Fruit fly (Drosophila melanogaster) whole organism, embryonic: ENCODE results near the gene CG7985.

Experiments
- CG10209 ChIP-seq: fragments of 200-800 bp; sonication (Bioruptor generic); optimal IDR thresholded peaks from 3 replicates; lab custom pipeline; 2017; ENCODE audit warnings: missing biosample characterization, mild to moderate bottlenecking, missing genetic modification characterization, missing genetic modification reagents
- CG10366 ChIP-seq: fragments of 200-800 bp; sonication (Bioruptor generic); IDR thresholded peaks from 2 replicates; pipeline ENCODE4 v1.3.6; 2022; ENCODE audit warnings: missing biosample characterization, missing genetic modification characterization
- CG10979 ChIP-seq: fragments of 200-800 bp; sonication (Bioruptor generic); optimal IDR thresholded peaks from 2 replicates; lab custom pipeline; 2018; ENCODE audit warnings: missing biosample characterization, mild to moderate bottlenecking, missing genetic modification characterization, moderate library complexity
- CG11696 ChIP-seq: fragments of 200-800 bp; sonication (Bioruptor generic); IDR thresholded peaks from 2 replicates; pipeline ENCODE4 v1.3.6; 2022; ENCODE audit warnings: missing biosample characterization, missing genetic modification characterization
- CG12219 ChIP-seq: fragments of 200-800 bp; sonication (Bioruptor generic); optimal IDR thresholded peaks from 3 replicates; lab custom pipeline; 2018; ENCODE audit warnings: missing biosample characterization, mild to moderate bottlenecking, missing genetic modification characterization
- CG12236 ChIP-seq: fragments of 200-800 bp; sonication (Bioruptor generic); optimal IDR thresholded peaks from 2 replicates; lab custom pipeline; 2016; ENCODE audit warnings: missing biosample characterization, missing genetic modification characterization
- CG12769 ChIP-seq: fragments of 200-800 bp; sonication (Bioruptor generic); optimal IDR thresholded peaks from 2 replicates; lab custom pipeline; 2019; ENCODE audit warnings: missing biosample characterization, mild to moderate bottlenecking, missing genetic modification characterization, moderate library complexity
- CG13424 ChIP-seq: fragments of 200-800 bp; sonication (Bioruptor generic); optimal IDR thresholded peaks from 2 replicates; lab custom pipeline; 2019; ENCODE audit warnings: missing biosample characterization, mild to moderate bottlenecking, missing genetic modification characterization, moderate library complexity
- CG14710 ChIP-seq: fragments of 200-800 bp; sonication (Bioruptor generic); optimal IDR thresholded peaks from 3 replicates; lab custom pipeline; 2019; ENCODE audit warnings: missing biosample characterization, mild to moderate bottlenecking, missing genetic modification characterization, moderate library complexity
- CG17568 ChIP-seq: fragments of 200-800 bp; sonication (Bioruptor generic); optimal IDR thresholded peaks from 2 replicates; lab custom pipeline; 2018; ENCODE audit warnings: missing biosample characterization, mild to moderate bottlenecking, missing genetic modification characterization, moderate library complexity
- CG18764 ChIP-seq: fragments of 200-800 bp; sonication (Bioruptor generic); optimal IDR thresholded peaks from 3 replicates; lab custom pipeline; 2016; ENCODE audit warnings: missing biosample characterization, missing genetic modification characterization
- CG2875 ChIP-seq: fragments of 200-800 bp; sonication (Bioruptor generic); optimal IDR thresholded peaks from 2 replicates; lab custom pipeline; 2017; ENCODE audit warnings: missing biosample characterization, mild to moderate bottlenecking, missing genetic modification characterization, missing genetic modification reagents
- CG30020 ChIP-seq: fragments of 200-800 bp; optimal IDR thresholded peaks from 2 replicates; lab custom pipeline; 2019; ENCODE audit warnings: missing biosample characterization, mild to moderate bottlenecking, missing genetic modification characterization, moderate library complexity
- CG31441 ChIP-seq: fragments of 200-800 bp; sonication (Bioruptor generic); IDR thresholded peaks from 2 replicates; pipeline ENCODE4 v1.3.6; 2022; ENCODE audit warnings: missing biosample characterization, missing genetic modification characterization
- CG3847 ChIP-seq: fragments of 200-800 bp; sonication (Bioruptor generic); IDR thresholded peaks from 2 replicates; pipeline ENCODE4 v1.3.6; 2022; ENCODE audit warnings: missing biosample characterization, missing genetic modification characterization
- CG5245 ChIP-seq: fragments of 200-800 bp; sonication (Bioruptor generic); optimal IDR thresholded peaks from 3 replicates; lab custom pipeline; 2016; ENCODE audit warnings: missing biosample characterization, missing genetic modification characterization
- CG5953 ChIP-seq: fragments of 200-800 bp; sonication (Bioruptor generic); IDR thresholded peaks from 2 replicates; pipeline ENCODE4 v1.3.6; 2022; ENCODE audit warnings: missing biosample characterization, missing genetic modification characterization
- CG6813 ChIP-seq: fragments of 200-800 bp; sonication (Bioruptor generic); optimal IDR thresholded peaks from 2 replicates; lab custom pipeline; 2017; ENCODE audit warnings: missing biosample characterization, missing genetic modification characterization, mild to moderate bottlenecking, moderate library complexity, missing genetic modification reagents
- CG7271 ChIP-seq: fragments of 200-800 bp; sonication (Bioruptor generic); optimal IDR thresholded peaks from 2 replicates; lab custom pipeline; 2018; ENCODE audit warnings: missing biosample characterization, mild to moderate bottlenecking, missing genetic modification characterization, moderate library complexity
- CG9727 ChIP-seq: fragments of 200-800 bp; sonication (Bioruptor generic); optimal IDR thresholded peaks from 3 replicates; lab custom pipeline; 2017; ENCODE audit warnings: missing biosample characterization, mild to moderate bottlenecking, missing genetic modification characterization
- CG9932 ChIP-seq: fragments of 200-800 bp; sonication (Bioruptor generic); IDR thresholded peaks from 2 replicates; pipeline ENCODE4 v1.3.6; 2022; ENCODE audit warnings: missing biosample characterization, missing genetic modification characterization
- Deaf1 ChIP-seq: fragments of 200-800 bp; optimal IDR thresholded peaks from 3 replicates; lab custom pipeline; 2019; ENCODE audit warnings: missing biosample characterization, mild to moderate bottlenecking, missing genetic modification characterization, moderate library complexity
- Hey ChIP-seq: fragments of 200-800 bp; sonication (Bioruptor generic); optimal IDR thresholded peaks from 3 replicates; lab custom pipeline; 2018; ENCODE audit warnings: missing biosample characterization, mild to moderate bottlenecking, missing genetic modification characterization
- NC2α ChIP-seq: fragments of 200-800 bp; sonication (Bioruptor generic); optimal IDR thresholded peaks from 2 replicates; lab custom pipeline; 2016; ENCODE audit warnings: missing biosample characterization, missing genetic modification characterization
- Trl ChIP-seq, 3 experiments: fragments of >200 bp in 2 of 3; fragments of 200-800 bp in 1 of 3; sonication (Bioruptor generic) in 1 of 3; optimal IDR thresholded peaks; 2 replicates in 1 of 3; 3 replicates in 2 of 3; lab custom pipeline; 2016 to 2017; ENCODE audit warnings: missing biosample characterization in 1 of 3, missing genetic modification characterization in 1 of 3
- Vsx1 ChIP-seq: fragments of 200-800 bp; sonication (Bioruptor generic); optimal IDR thresholded peaks from 2 replicates; lab custom pipeline; 2017; ENCODE audit warnings: missing biosample characterization, mild to moderate bottlenecking, missing genetic modification characterization, missing genetic modification reagents
- ase ChIP-seq: fragments of 200-800 bp; sonication (Bioruptor generic); IDR thresholded peaks from 3 replicates; pipeline ENCODE4 v1.3.6; 2022; ENCODE audit warnings: missing biosample characterization, missing genetic modification characterization
- chinmo ChIP-seq: fragments of 200-800 bp; sonication (Bioruptor generic); IDR thresholded peaks from 4 replicates; pipeline ENCODE4 v1.3.6; 2022; ENCODE audit warnings: missing biosample characterization, missing genetic modification characterization; ENCODE audit not compliant: partially characterized antibody
- crp ChIP-seq, 2 experiments: fragments of 200-800 bp; sonication (Bioruptor generic); optimal IDR thresholded peaks; 2 replicates in 1 of 2; 3 replicates in 1 of 2; lab custom pipeline; 2017; ENCODE audit warnings: missing biosample characterization in 2 of 2, missing genetic modification characterization in 2 of 2, mild to moderate bottlenecking in 1 of 2, moderate library complexity in 1 of 2
- dpn ChIP-seq, 2 experiments: fragments of 200-800 bp; sonication (Bioruptor generic); optimal IDR thresholded peaks; 3 replicates each; lab custom pipeline; 2016; ENCODE audit warnings: missing biosample characterization in 2 of 2, missing genetic modification characterization in 2 of 2
- exex ChIP-seq: fragments of 200-800 bp; sonication (Bioruptor generic); optimal IDR thresholded peaks from 4 replicates; lab custom pipeline; 2018; ENCODE audit warnings: missing biosample characterization, mild to moderate bottlenecking, missing genetic modification characterization, moderate library complexity
- ftz-f1 ChIP-seq: fragments of 200-800 bp; sonication (Bioruptor generic); optimal IDR thresholded peaks from 2 replicates; lab custom pipeline; 2016; ENCODE audit warnings: missing biosample characterization, missing genetic modification characterization
- gce ChIP-seq: fragments of 200-800 bp; sonication (Bioruptor generic); IDR thresholded peaks from 3 replicates; pipeline ENCODE4 v1.3.6; 2022; ENCODE audit warnings: missing biosample characterization, missing genetic modification characterization
- gt ChIP-seq: fragments of 200-800 bp; sonication (Bioruptor generic); IDR thresholded peaks from 2 replicates; pipeline ENCODE4 v1.3.6; 2022; ENCODE audit warnings: missing biosample characterization, missing genetic modification characterization
- ham ChIP-seq: fragments of 200-800 bp; sonication (Bioruptor generic); IDR thresholded peaks from 2 replicates; pipeline ENCODE4 v1.3.6; 2022; ENCODE audit warnings: missing biosample characterization, missing genetic modification characterization
- jigr1 ChIP-seq: fragments of 200-800 bp; sonication (Bioruptor generic); IDR thresholded peaks from 3 replicates; pipeline ENCODE4 v1.3.6; 2022; ENCODE audit warnings: missing biosample characterization, missing genetic modification characterization
- nerfin-1 ChIP-seq: fragments of 200-800 bp; sonication (Bioruptor generic); optimal IDR thresholded peaks from 3 replicates; lab custom pipeline; 2019; ENCODE audit warnings: missing biosample characterization, mild to moderate bottlenecking, missing genetic modification characterization, moderate library complexity
- nerfin-2 ChIP-seq: fragments of 200-800 bp; sonication (Bioruptor generic); IDR thresholded peaks from 2 replicates; pipeline ENCODE4 v1.3.6; 2022; ENCODE audit warnings: missing biosample characterization, missing genetic modification characterization; ENCODE audit not compliant: partially characterized antibody
- otp ChIP-seq: fragments of 200-800 bp; sonication (Bioruptor generic); IDR thresholded peaks from 3 replicates; pipeline ENCODE4, ENCODE4 v1.3.6; 2022; ENCODE audit warnings: missing biosample characterization, missing genetic modification characterization
- psq ChIP-seq: fragments of 200-800 bp; sonication (Bioruptor generic); optimal IDR thresholded peaks from 2 replicates; lab custom pipeline; 2017; ENCODE audit warnings: missing biosample characterization, missing genetic modification characterization
- schlank ChIP-seq: fragments of 200-800 bp; sonication (Bioruptor generic); optimal IDR thresholded peaks from 2 replicates; lab custom pipeline; 2018; ENCODE audit warnings: missing biosample characterization, mild to moderate bottlenecking, missing genetic modification characterization
- sd ChIP-seq: fragments of 200-800 bp; sonication (Bioruptor generic); optimal IDR thresholded peaks from 3 replicates; lab custom pipeline; 2018; ENCODE audit warnings: missing biosample characterization, mild to moderate bottlenecking, missing genetic modification characterization, moderate library complexity
- slp2 ChIP-seq: fragments of 200-800 bp; sonication (Bioruptor generic); optimal IDR thresholded peaks from 2 replicates; lab custom pipeline; 2016; ENCODE audit warnings: missing biosample characterization, missing genetic modification characterization
- unc-4 ChIP-seq: fragments of 200-800 bp; sonication (Bioruptor generic); IDR thresholded peaks from 2 replicates; pipeline ENCODE4 v1.3.6; 2022; ENCODE audit warnings: missing biosample characterization, missing genetic modification characterization; ENCODE audit not compliant: partially characterized antibody
- wek ChIP-seq: fragments of 200-800 bp; sonication (Bioruptor generic); optimal IDR thresholded peaks from 3 replicates; lab custom pipeline; 2018; ENCODE audit warnings: missing biosample characterization, mild to moderate bottlenecking, missing genetic modification characterization, moderate library complexity
- z ChIP-seq: fragments of 200-800 bp; sonication (Bioruptor generic); IDR thresholded peaks from 3 replicates; pipeline ENCODE4 v1.3.6; 2022; ENCODE audit warnings: missing biosample characterization, missing genetic modification characterization

The CG7985 gene

DNA sequence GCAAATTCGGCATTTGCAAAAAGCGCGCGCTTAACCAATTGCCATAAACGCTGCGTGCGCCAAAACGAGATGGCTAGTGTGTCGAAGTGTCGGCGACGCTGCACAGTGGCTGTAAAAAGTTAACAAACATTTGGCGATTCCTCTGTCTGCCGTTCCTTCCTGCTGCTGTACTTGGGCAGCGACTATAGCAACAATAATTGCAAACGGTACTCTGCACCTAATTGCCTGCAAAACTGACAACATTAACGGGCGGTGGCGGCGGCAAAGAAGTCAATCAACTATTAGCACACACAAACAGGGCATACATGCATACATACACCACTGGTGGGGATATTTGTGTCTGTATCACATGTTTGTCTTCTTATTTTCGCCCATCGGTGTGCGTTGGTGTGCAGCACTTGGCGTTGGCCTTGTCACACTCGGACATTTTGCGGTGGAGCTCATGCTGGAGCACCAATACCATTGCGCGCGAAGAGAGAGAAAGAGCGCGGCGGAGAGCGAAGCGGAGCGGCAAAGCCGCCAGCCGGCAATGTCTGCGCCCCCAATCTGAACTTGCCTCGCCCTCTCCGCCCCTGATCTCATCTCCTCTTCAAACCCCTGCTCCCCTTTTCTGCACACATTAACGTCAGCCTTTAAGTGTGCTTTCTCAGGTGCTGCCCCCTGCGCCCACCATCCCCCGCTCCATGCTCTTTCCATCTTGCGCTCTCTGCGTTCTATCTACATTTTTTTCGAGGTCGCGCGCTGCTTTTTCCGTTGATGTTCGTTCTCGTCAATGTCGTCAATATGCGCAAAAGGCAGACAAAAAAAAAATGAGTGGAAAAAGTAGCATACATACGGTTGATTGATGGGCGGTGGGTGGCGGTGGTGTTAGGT lies 44.8 kb downstream of the CG7985 start (continued):
- TF ChIP-seq CG3847 (GFP tag; lab: Robert Waterston, UW) = peak; percentile 21; the same call in 1 of the 2 replicates
- TF ChIP-seq CG10366 = no peak
- TF ChIP-seq gce = no peak
- peak; percentile 51; the same call in 1 of the 3 replicates for TF ChIP-seq z (GFP tag; lab: Robert Waterston, UW)
- peak; percentile 25 for TF ChIP-seq CG10209 (GFP tag; lab: Kevin White, UChicago)
- TF ChIP-seq CG9727 (GFP tag; lab: Kevin White, UChicago) = no peak
- TF ChIP-seq, all 482 proteins: peak for 107

DNA sequence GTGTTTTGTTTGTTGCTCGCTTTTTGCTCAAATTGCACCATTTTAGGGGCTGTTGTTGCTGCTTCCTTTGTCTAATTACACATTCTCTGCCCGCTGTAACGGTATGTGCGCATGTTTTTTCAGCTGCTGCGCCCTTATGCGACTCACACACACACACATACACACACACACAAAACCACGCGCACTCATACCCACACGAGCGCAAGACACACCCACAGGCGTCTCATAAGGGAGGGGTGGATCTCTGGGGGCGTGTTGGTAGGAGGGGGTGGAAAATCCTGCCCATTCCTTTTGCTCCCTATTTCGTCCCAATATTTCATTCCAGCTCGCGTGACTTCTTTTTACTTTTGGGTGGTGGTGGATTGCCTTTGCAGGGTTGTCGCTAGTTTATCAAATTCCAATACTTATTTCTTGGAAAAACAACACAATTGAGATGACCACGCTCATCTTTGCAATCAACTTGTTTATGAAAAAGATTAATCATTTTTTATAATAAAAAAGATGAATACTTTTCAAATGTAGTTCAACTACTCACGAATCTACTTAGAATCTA lies 45.5 kb downstream of the CG7985 start:
- no peak for TF ChIP-seq exex (tag; lab: Kevin White, UChicago)
- TF ChIP-seq CG6813 (GFP tag; lab: Kevin White, UChicago) = no peak
- no peak for TF ChIP-seq CG10979 (tag; lab: Kevin White, UChicago)
- TF ChIP-seq ham (GFP tag; lab: Robert Waterston, UW) = no peak
- TF ChIP-seq CG11696 = no peak
- TF ChIP-seq Hey (tag; lab: Kevin White, UChicago) = no peak
- TF ChIP-seq CG5245 (GFP tag; lab: Kevin White, UChicago) = no peak
- TF ChIP-seq psq (GFP tag; lab: Kevin White, UChicago) = no peak
- TF ChIP-seq CG12219 (GFP tag; lab: Kevin White, UChicago) = no peak
- TF ChIP-seq Trl (optimal IDR thresholded peaks at IDR 0.05; lab: Kevin White, UChicago) = no peak
- TF ChIP-seq Trl (GFP tag; optimal IDR thresholded peaks at IDR 0.05; lab: Kevin White, UChicago) = no peak
- TF ChIP-seq wek (GFP tag; lab: Kevin White, UChicago) = no peak
- no peak for TF ChIP-seq ase (GFP tag; lab: Robert Waterston, UW)
- no peak for TF ChIP-seq CG17568 (GFP tag; lab: Kevin White, UChicago)
- TF ChIP-seq CG10366 = no peak
- TF ChIP-seq CG9932 (GFP tag; lab: Robert Waterston, UW) = no peak
- TF ChIP-seq slp2 (GFP tag; lab: Kevin White, UChicago) = no peak
- TF ChIP-seq Vsx1 (GFP tag; lab: Kevin White, UChicago) = no peak
- no peak for TF ChIP-seq otp (GFP tag; lab: Robert Waterston, UW)
- no peak for TF ChIP-seq CG18764 (GFP tag; lab: Kevin White, UChicago)
- no peak for TF ChIP-seq crp (GFP tag; optimal IDR thresholded peaks at IDR 0.05; lab: Kevin White, UChicago)
- TF ChIP-seq CG7271 = no peak
- TF ChIP-seq jigr1 (GFP tag; lab: Robert Waterston, UW) = no peak
- TF ChIP-seq sd (tag; lab: Kevin White, UChicago) = peak; percentile 67
- no peak for TF ChIP-seq Deaf1 (tag; lab: Kevin White, UChicago)
- no peak for TF ChIP-seq gt (GFP tag; lab: Robert Waterston, UW)
- no peak for TF ChIP-seq CG12769 (tag; lab: Kevin White, UChicago)
- TF ChIP-seq CG31441 = no peak
- no peak for TF ChIP-seq CG12236 (GFP tag; lab: Kevin White, UChicago)
- no peak for TF ChIP-seq schlank (tag; lab: Kevin White, UChicago)
- no peak for TF ChIP-seq chinmo (GFP tag; lab: Robert Waterston, UW)
- TF ChIP-seq CG5953 (GFP tag; lab: Robert Waterston, UW) = no peak
- no peak for TF ChIP-seq CG3847 (GFP tag; lab: Robert Waterston, UW)
- TF ChIP-seq CG13424 (tag; lab: Kevin White, UChicago) = no peak
- no peak for TF ChIP-seq CG14710 (tag; lab: Kevin White, UChicago)
- no peak for TF ChIP-seq dpn (GFP tag; optimal IDR thresholded peaks at IDR 0.05; lab: Kevin White, UChicago)
- no peak for TF ChIP-seq ftz-f1
- TF ChIP-seq unc-4 = no peak
- TF ChIP-seq nerfin-2 (GFP tag; lab: Robert Waterston, UW) = 0 out of 2 replicates have a peak, but pooled peaks have one; percentile 14
- TF ChIP-seq NC2α (GFP tag; lab: Kevin White, UChicago) = no peak
- no peak for TF ChIP-seq CG2875
- peak; percentile 98 for TF ChIP-seq nerfin-1
- no peak for TF ChIP-seq CG30020 (tag; lab: Kevin White, UChicago)
